Worm (Caenorhabditis elegans) whole organism, young adult: ENCODE results near the gene T22E5.6.

ENCODE experiments used
- B0035.1 ChIP-seq: sonication (generic microtip); optimal IDR thresholded peaks from 2 replicates; lab custom pipeline; 2016; ENCODE audit warnings: missing genetic modification characterization, mild to moderate bottlenecking, missing compliant biosample characterization, missing genotype, missing genetic modification reagents
- C17E4.6 ChIP-seq: fragments of 200-800 bp; sonication (Bioruptor generic); IDR thresholded peaks from 2 replicates; pipeline ENCODE4 v1.3.6; 2022; ENCODE audit warnings: missing genetic modification reagents, missing genetic modification characterization, missing compliant biosample characterization
- F37B4.10 ChIP-seq: fragments of 200-800 bp; sonication (Bioruptor generic); IDR thresholded peaks from 2 replicates; pipeline ENCODE4 v1.3.6; 2022; ENCODE audit warnings: missing genetic modification characterization, missing compliant biosample characterization
- T07F8.4 ChIP-seq: sonication (generic microtip); optimal IDR thresholded peaks from 2 replicates; lab custom pipeline; 2016; ENCODE audit warnings: mild to moderate bottlenecking, missing genetic modification characterization, moderate library complexity, missing compliant biosample characterization
- Y53G8AR.9 ChIP-seq: fragments of 200-800 bp; sonication (Bioruptor generic); conservative IDR thresholded peaks from 2 replicates; pipeline ENCODE4 v1.3.6; 2022; ENCODE audit warnings: missing genetic modification reagents, missing genetic modification characterization, missing compliant biosample characterization
- Y79H2A.3 ChIP-seq: fragments of 200-800 bp; sonication (Bioruptor generic); conservative IDR thresholded peaks from 2 replicates; pipeline ENCODE4 v1.3.6; 2022; ENCODE audit warnings: missing genetic modification reagents, missing genetic modification characterization, missing compliant biosample characterization
- aptf-2 ChIP-seq: fragments of 200-800 bp; sonication (Bioruptor generic); conservative IDR thresholded peaks from 2 replicates; pipeline ENCODE4 v1.3.6; 2022; ENCODE audit warnings: missing genetic modification reagents, missing genetic modification characterization, missing compliant biosample characterization
- aptf-3 ChIP-seq: fragments of 200-800 bp; sonication (Bioruptor generic); IDR thresholded peaks from 2 replicates; pipeline ENCODE4 v1.3.6; 2022; ENCODE audit warnings: missing genetic modification characterization, missing compliant biosample characterization
- atf-7 ChIP-seq: sonication (generic microtip); optimal IDR thresholded peaks from 2 replicates; lab custom pipeline; 2017; ENCODE audit warnings: mild to moderate bottlenecking, missing genetic modification characterization, missing compliant biosample characterization
- attf-6 ChIP-seq: fragments of 200-800 bp; sonication (Bioruptor generic); IDR thresholded peaks from 2 replicates; pipeline ENCODE4 v1.3.6; 2022; ENCODE audit warnings: missing genetic modification reagents, missing genetic modification characterization, missing compliant biosample characterization
- cebp-1 ChIP-seq, 2 experiments: fragments of 200-800 bp in 1 of 2; sonication (Bioruptor generic) in 1 of 2; sonication (generic microtip) in 1 of 2; IDR thresholded peaks in 1 of 2; optimal IDR thresholded peaks in 1 of 2; 2 replicates each; pipeline versions ENCODE4 v1.3.6 to Lab custom; 2017 to 2022; ENCODE audit warnings: missing compliant biosample characterization in 2 of 2, missing genetic modification characterization in 2 of 2, mild to moderate bottlenecking in 1 of 2, missing genetic modification reagents in 1 of 2, moderate library complexity in 1 of 2
- ceh-100 ChIP-seq: fragments of 200-800 bp; sonication (Bioruptor generic); IDR thresholded peaks from 2 replicates; pipeline ENCODE4 v1.3.6; 2022; ENCODE audit warnings: missing genetic modification reagents, missing genetic modification characterization, missing compliant biosample characterization
- dox-1 ChIP-seq: fragments of 200-800 bp; sonication (Bioruptor generic); IDR thresholded peaks from 2 replicates; pipeline ENCODE4 v1.3.6; 2022; ENCODE audit warnings: missing genetic modification reagents, missing genetic modification characterization, missing compliant biosample characterization
- dpff-1 ChIP-seq: sonication (generic microtip); optimal IDR thresholded peaks from 2 replicates; lab custom pipeline; 2017; ENCODE audit warnings: mild to moderate bottlenecking, missing genetic modification characterization, missing compliant biosample characterization
- egl-18 ChIP-seq: fragments of 200-800 bp; sonication (Bioruptor generic); IDR thresholded peaks from 2 replicates; pipeline ENCODE4 v1.3.6; 2022; ENCODE audit warnings: missing genetic modification reagents, missing genetic modification characterization, missing compliant biosample characterization
- egl-44 ChIP-seq: fragments of 200-800 bp; sonication (Bioruptor generic); IDR thresholded peaks from 2 replicates; pipeline ENCODE4 v1.3.6; 2022; ENCODE audit warnings: missing genetic modification reagents, missing genetic modification characterization, missing compliant biosample characterization
- fkh-3 ChIP-seq: sonication (generic microtip); optimal IDR thresholded peaks from 2 replicates; lab custom pipeline; 2016; ENCODE audit warnings: mild to moderate bottlenecking, missing genetic modification characterization, missing compliant biosample characterization
- gei-17 ChIP-seq: fragments of 200-800 bp; sonication (Bioruptor generic); optimal IDR thresholded peaks from 2 replicates; lab custom pipeline; 2018; ENCODE audit warnings: mild to moderate bottlenecking, missing genetic modification characterization, missing compliant biosample characterization
- hlh-26 ChIP-seq: fragments of 200-800 bp; sonication (Bioruptor generic); conservative IDR thresholded peaks from 2 replicates; pipeline ENCODE4 v1.3.6; 2022; ENCODE audit warnings: missing genetic modification reagents, missing genetic modification characterization, missing compliant biosample characterization
- hmg-1.2 ChIP-seq: fragments of 200-800 bp; sonication (Bioruptor generic); IDR thresholded peaks from 2 replicates; pipeline ENCODE4 v1.3.6; 2022; ENCODE audit warnings: missing genetic modification reagents, missing genetic modification characterization, missing compliant biosample characterization
- lag-1 ChIP-seq: fragments of 200-800 bp; sonication (Bioruptor generic); IDR thresholded peaks from 2 replicates; pipeline ENCODE4 v1.3.6; 2022; ENCODE audit warnings: missing genetic modification reagents, missing genetic modification characterization, missing compliant biosample characterization
- let-526 ChIP-seq: fragments of 200-800 bp; sonication (Bioruptor generic); IDR thresholded peaks from 2 replicates; pipeline ENCODE4 v1.3.6; 2022; ENCODE audit warnings: missing genetic modification reagents, missing genetic modification characterization, missing compliant biosample characterization
- let-607 ChIP-seq, 2 experiments: fragments of 200-800 bp in 1 of 2; sonication (Bioruptor generic) in 1 of 2; sonication (generic microtip) in 1 of 2; optimal IDR thresholded peaks; 2 replicates each; lab custom pipeline; 2016 to 2018; ENCODE audit warnings: mild to moderate bottlenecking in 2 of 2, missing compliant biosample characterization in 2 of 2, missing genetic modification characterization in 2 of 2, moderate library complexity in 2 of 2, missing genotype in 1 of 2
- lin-54 ChIP-seq: fragments of 200-800 bp; sonication (Bioruptor generic); optimal IDR thresholded peaks from 2 replicates; lab custom pipeline; 2018; ENCODE audit warnings: mild to moderate bottlenecking, missing genetic modification characterization, missing compliant biosample characterization
- madf-10 ChIP-seq: sonication (generic microtip); optimal IDR thresholded peaks from 2 replicates; lab custom pipeline; 2016; ENCODE audit warnings: mild to moderate bottlenecking, missing genetic modification characterization, missing compliant biosample characterization
- madf-3 ChIP-seq: fragments of 200-800 bp; sonication (Bioruptor generic); IDR thresholded peaks from 2 replicates; pipeline ENCODE4 v1.3.6; 2022; ENCODE audit warnings: missing genetic modification reagents, missing genetic modification characterization, missing compliant biosample characterization
- madf-6 ChIP-seq: fragments of 200-800 bp; sonication (Bioruptor generic); IDR thresholded peaks from 2 replicates; pipeline ENCODE4 v1.3.6; 2022; ENCODE audit warnings: missing genetic modification reagents, missing genetic modification characterization, missing compliant biosample characterization
- nfya-1 ChIP-seq: sonication (generic microtip); optimal IDR thresholded peaks from 2 replicates; lab custom pipeline; 2017; ENCODE audit warnings: antibody characterized with exemption, missing compliant biosample characterization, missing genetic modification characterization, borderline replicate concordance; ENCODE audit not compliant: insufficient read depth
- nfyb-1 ChIP-seq: fragments of 200-800 bp; sonication (Bioruptor generic); IDR thresholded peaks from 2 replicates; pipeline ENCODE4 v1.3.6; 2022; ENCODE audit warnings: missing genetic modification reagents, missing genetic modification characterization, missing compliant biosample characterization
- nhr-120 ChIP-seq: fragments of 200-800 bp; sonication (Bioruptor generic); IDR thresholded peaks from 2 replicates; pipeline ENCODE4 v1.3.6; 2022; ENCODE audit warnings: missing genetic modification characterization, missing compliant biosample characterization
- nhr-27 ChIP-seq: fragments of 200-800 bp; sonication (Bioruptor generic); optimal IDR thresholded peaks from 2 replicates; lab custom pipeline; 2018; ENCODE audit warnings: mild to moderate bottlenecking, missing genetic modification characterization, moderate library complexity, missing compliant biosample characterization
- nhr-80 ChIP-seq: sonication (generic microtip); optimal IDR thresholded peaks from 2 replicates; lab custom pipeline; 2016; ENCODE audit warnings: missing genetic modification characterization, missing compliant biosample characterization
- pbrm-1 ChIP-seq: fragments of 200-800 bp; sonication (Bioruptor generic); IDR thresholded peaks from 2 replicates; pipeline ENCODE4 v1.3.6; 2022; ENCODE audit warnings: missing genetic modification reagents, missing genetic modification characterization, missing compliant biosample characterization
- pha-4 ChIP-seq: fragments of 150-350 bp; sonication (generic microtip); optimal IDR thresholded peaks from 2 replicates; lab custom pipeline; 2014; ENCODE audit warnings: missing biosample characterization, missing genetic modification reagents, missing genetic modification characterization
- repo-1 ChIP-seq: sonication (generic microtip); optimal IDR thresholded peaks from 2 replicates; lab custom pipeline; 2017; ENCODE audit warnings: mild to moderate bottlenecking, missing genetic modification characterization, missing compliant biosample characterization
- somi-1 ChIP-seq: fragments of 200-800 bp; sonication (Bioruptor generic); optimal IDR thresholded peaks from 2 replicates; lab custom pipeline; 2018; ENCODE audit warnings: mild to moderate bottlenecking, missing genetic modification characterization, missing compliant biosample characterization
- sptf-2 ChIP-seq: fragments of 200-800 bp; sonication (Bioruptor generic); optimal IDR thresholded peaks from 2 replicates; lab custom pipeline; 2018; ENCODE audit warnings: mild to moderate bottlenecking, missing genetic modification characterization, missing compliant biosample characterization
- tbp1 ChIP-seq: fragments of 200-800 bp; sonication (Bioruptor generic); optimal IDR thresholded peaks from 2 replicates; lab custom pipeline; 2018; ENCODE audit warnings: mild to moderate bottlenecking, missing genetic modification characterization, missing compliant biosample characterization
- unc-62 ChIP-seq: fragments of 150-350 bp; optimal IDR thresholded peaks from 2 replicates; lab custom pipeline; 2014; ENCODE audit warnings: missing biosample characterization, missing genetic modification reagents, missing genetic modification characterization
- xnd-1 ChIP-seq: sonication (generic microtip); optimal IDR thresholded peaks from 2 replicates; lab custom pipeline; 2016; ENCODE audit warnings: missing genotype, missing genetic modification reagents, missing genetic modification characterization, missing compliant biosample characterization
- ztf-18 ChIP-seq: sonication (generic microtip); optimal IDR thresholded peaks from 2 replicates; lab custom pipeline; 2016; ENCODE audit warnings: missing genotype, mild to moderate bottlenecking, missing genetic modification characterization, missing compliant biosample characterization
- ztf-6 ChIP-seq: fragments of 200-800 bp; sonication (Bioruptor generic); IDR thresholded peaks from 2 replicates; pipeline ENCODE4 v1.3.6; 2022; ENCODE audit warnings: missing genetic modification reagents, missing genetic modification characterization, missing compliant biosample characterization

T22E5.6 gene

ce11 chrX:6416357-6417087 is at the start of gene T22E5.6:
Gene T22E5.6, minus strand, starts transcription at chrX:6416407.
- no peak for TF ChIP-seq madf-3 (GFP tag; lab: Robert Waterston, UW)
- no peak for TF ChIP-seq ztf-6 (GFP tag; lab: Robert Waterston, UW)
- no peak for TF ChIP-seq let-526 (GFP tag; lab: Robert Waterston, UW)
- no peak for TF ChIP-seq nfya-1
- TF ChIP-seq, all 124 proteins: peak for 0

DNA sequence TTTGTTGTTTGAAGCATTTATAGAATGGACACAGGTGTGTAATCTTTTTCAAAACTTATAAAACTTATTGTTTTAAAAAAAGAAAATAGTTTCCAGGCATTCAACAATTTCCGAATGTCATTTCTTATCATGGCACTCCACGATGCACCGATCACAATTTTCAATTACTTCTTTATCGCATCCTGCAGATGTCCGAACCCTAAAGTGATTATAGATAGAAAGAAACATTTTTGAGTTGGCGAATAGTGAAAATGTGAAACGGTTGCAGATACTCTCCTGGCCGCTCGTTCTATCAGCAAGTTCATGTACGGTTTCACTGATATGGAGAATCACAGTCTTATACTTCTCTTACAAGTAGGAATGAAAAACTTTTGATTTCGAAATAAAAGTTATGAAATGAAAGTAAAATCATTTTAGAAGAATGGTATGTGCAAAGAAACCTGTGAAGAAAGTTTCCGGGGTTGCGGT is 46.8 kb upstream of the T22E5.6 start, which contains the start of gene C15B12.2:
Gene C15B12.2 (plus strand): TSS at position 418 of the 468 bp plus-strand sequence.
- TF ChIP-seq nhr-80 (tag; lab: Kevin White, UChicago) (peak; percentile 78), C17E4.6 (no peak), nfya-1 (no peak), nhr-120 (GFP tag; lab: Robert Waterston, UW) (no peak), aptf-2 (GFP tag; lab: Robert Waterston, UW) (no peak)

DNA sequence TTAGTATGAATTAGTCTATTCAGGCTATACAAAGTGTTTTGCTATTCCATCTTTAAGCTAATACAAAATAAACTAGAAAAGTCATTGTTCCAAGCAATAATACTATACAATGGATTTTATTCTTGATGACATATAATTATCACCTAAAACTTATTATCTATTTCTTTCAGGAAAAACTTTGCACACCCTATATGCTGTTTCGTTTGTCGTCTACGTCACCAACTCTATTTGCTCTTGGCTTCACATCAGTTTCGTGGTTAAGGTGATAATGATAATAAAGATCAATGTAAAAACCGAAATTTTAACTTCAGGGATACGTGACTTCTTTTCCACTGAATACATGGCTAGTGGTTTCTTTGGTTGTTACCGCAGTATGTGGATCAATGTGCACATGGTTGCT is 46.3 kb upstream of the T22E5.6 start:
- TF ChIP-seq hlh-26 (GFP tag; lab: Robert Waterston, UW) (no peak), B0035.1 (tag; lab: Kevin White, UChicago) (no peak), madf-10 (tag; lab: Kevin White, UChicago) (no peak), Y53G8AR.9 (GFP tag; lab: Robert Waterston, UW) (no peak), unc-62 (GFP tag; lab: Kevin White, UChicago) (no peak), nhr-27 (no peak), cebp-1 (GFP tag; IDR thresholded peaks at IDR 0.05; lab: Robert Waterston, UW) (no peak), cebp-1 (tag; optimal IDR thresholded peaks at IDR 0.05; lab: Kevin White, UChicago) (no peak), attf-6 (GFP tag; lab: Robert Waterston, UW) (no peak), lin-54 (GFP tag; lab: Kevin White, UChicago) (no peak), madf-6 (GFP tag; lab: Robert Waterston, UW) (no peak), aptf-3 (GFP tag; lab: Robert Waterston, UW) (no peak), egl-44 (GFP tag; lab: Robert Waterston, UW) (no peak), somi-1 (GFP tag; lab: Kevin White, UChicago) (no peak), T07F8.4 (no peak), dpff-1 (tag; lab: Kevin White, UChicago) (no peak), ztf-18 (tag; lab: Kevin White, UChicago) (no peak), atf-7 (no peak), hmg-1.2 (no peak)

- no peak for TF ChIP-seq let-607 (tag; optimal IDR thresholded peaks at IDR 0.05; lab: Kevin White, UChicago)
- TF ChIP-seq pbrm-1: no peak
- no peak for TF ChIP-seq pha-4 (tag; lab: Kevin White, UChicago)
- TF ChIP-seq egl-18: no peak
- no peak for TF ChIP-seq Y79H2A.3 (GFP tag; lab: Robert Waterston, UW)
- TF ChIP-seq xnd-1 (tag; lab: Kevin White, UChicago): no peak
- no peak for TF ChIP-seq madf-6 (GFP tag; lab: Robert Waterston, UW)
- TF ChIP-seq tbp1: no peak
- TF ChIP-seq lag-1 (GFP tag; lab: Robert Waterston, UW): no peak
- no peak for TF ChIP-seq ceh-100
- no peak for TF ChIP-seq dox-1 (GFP tag; lab: Robert Waterston, UW)
- TF ChIP-seq repo-1: no peak
- TF ChIP-seq F37B4.10 (GFP tag; lab: Robert Waterston, UW): no peak
- TF ChIP-seq gei-17: no peak
- no peak for TF ChIP-seq nfyb-1 (GFP tag; lab: Robert Waterston, UW)
- TF ChIP-seq fkh-3 (tag; lab: Kevin White, UChicago): no peak
- no peak for TF ChIP-seq sptf-2 (GFP tag; lab: Kevin White, UChicago)
- no peak for TF ChIP-seq nhr-120 (GFP tag; lab: Robert Waterston, UW)
Measured at ce11 chrX:6461729-6462128, 45.5 kb upstream of the T22E5.6 start, which contains the start of gene K04E7.1. Gene K04E7.1, plus strand, starts transcription at chrX:6462029.
